Fruit fly (Drosophila melanogaster): Measurements from ENCODE around the gene CG2975.

Gene CG2975

DNA sequence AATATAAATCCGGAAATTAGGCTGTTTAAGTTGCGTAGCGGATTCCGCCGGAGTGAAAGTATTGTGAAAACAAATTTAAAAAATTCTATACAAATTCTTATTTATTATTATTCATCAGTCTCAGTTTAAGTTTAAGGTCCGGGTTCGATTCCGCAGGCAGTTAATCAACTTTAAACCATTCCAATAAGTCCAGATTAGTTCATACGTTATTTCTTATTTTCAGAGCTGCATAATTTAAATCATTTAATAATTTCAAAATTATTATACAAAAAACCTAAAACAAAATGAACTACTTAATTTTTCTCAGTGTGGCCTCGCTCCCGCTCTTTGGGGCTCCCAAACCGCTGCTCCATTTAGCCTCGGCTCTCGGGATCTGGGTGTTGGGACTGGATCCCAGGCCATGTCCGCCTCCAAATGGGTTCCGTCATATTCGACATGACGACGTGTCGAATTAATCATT is 9.6 kb upstream of the CG2975 start (continued):
- TF ChIP-seq fu2 (GFP tag; optimal IDR thresholded peaks at IDR 0.05) (peak; percentile 25), CG10321 (GFP tag; IDR thresholded peaks at IDR 0.05) (peak; percentile 31; the same call in 1 of the 2 replicates), CG12299 (tag; optimal IDR thresholded peaks at IDR 0.05) (peak; percentile 61), H2.0 (GFP tag; IDR thresholded peaks at IDR 0.05) (no peak), CG9437 (GFP tag; optimal IDR thresholded peaks at IDR 0.05) (peak; percentile 88), da (GFP tag; optimal IDR thresholded peaks at IDR 0.05) (no peak), CG7963 (GFP tag; IDR thresholded peaks at IDR 0.05; ENCODE audit: partially characterized antibody) (no peak), CG8290 (GFP tag; optimal IDR thresholded peaks at IDR 0.05) (peak; percentile 67), CG8290 (tag; optimal IDR thresholded peaks at IDR 0.05) (peak in 1 of 2 experiments; percentile 40), Tbp (GFP tag; optimal IDR thresholded peaks at IDR 0.05) (no peak), Bgb (GFP tag; IDR thresholded peaks at IDR 0.05; ENCODE audit: partially characterized antibody) (no peak), CG3065 (GFP tag; optimal IDR thresholded peaks at IDR 0.05) (peak; percentile 17), Neu2 (GFP tag; optimal IDR thresholded peaks at IDR 0.05; ENCODE audit: borderline replicate concordance) (no peak), CG11560 (tag; IDR thresholded peaks at IDR 0.05) (no peak), CG9609 (GFP tag; optimal IDR thresholded peaks at IDR 0.05) (no peak), Taf1 (GFP tag; IDR thresholded peaks at IDR 0.05) (peak; percentile 42; the same call in 1 of the 2 replicates), CG14014 (GFP tag; IDR thresholded peaks at IDR 0.05) (peak; percentile 61), CG11504 (tag; optimal IDR thresholded peaks at IDR 0.05) (peak; percentile 93), sob (GFP tag; IDR thresholded peaks at IDR 0.05) (peak; percentile 75; the same call in 1 of the 2 replicates), pfk (GFP tag; optimal IDR thresholded peaks at IDR 0.05) (no peak), CG12659 (GFP tag; optimal IDR thresholded peaks at IDR 0.05) (peak; percentile 94), CG32767 (GFP tag; IDR thresholded peaks at IDR 0.05) (peak; percentile 76; the same call in 1 of the 2 replicates), CG6254 (GFP tag; optimal IDR thresholded peaks at IDR 0.05) (peak; percentile 86), danr (GFP tag; IDR thresholded peaks at IDR 0.05) (peak; percentile 78), trh (GFP tag; optimal IDR thresholded peaks at IDR 0.05) (peak; percentile 73), sd (tag; optimal IDR thresholded peaks at IDR 0.05) (peak; percentile 44), en (GFP tag; optimal IDR thresholded peaks at IDR 0.05) (peak; percentile 31), onecut (GFP tag; IDR thresholded peaks at IDR 0.05) (peak; percentile 73), GATAe (GFP tag; conservative IDR thresholded peaks at IDR 0.05) (no peak), Atf6 (GFP tag; IDR thresholded peaks at IDR 0.05) (peak; percentile 79), Dll (GFP tag; IDR thresholded peaks at IDR 0.05; ENCODE audit: partially characterized antibody) (no peak), CoRest (tag; optimal IDR thresholded peaks at IDR 0.05) (peak; percentile 96), row (GFP tag; IDR thresholded peaks at IDR 0.05) (peak; percentile 82), vfl (GFP tag; optimal IDR thresholded peaks at IDR 0.05) (peak; percentile 59), gfzf (GFP tag; optimal IDR thresholded peaks at IDR 0.05) (no peak), CG16815 (GFP tag; optimal IDR thresholded peaks at IDR 0.05) (peak; percentile 85), Dip2 (GFP tag; IDR thresholded peaks at IDR 0.05) (no peak), tio (GFP tag; optimal IDR thresholded peaks at IDR 0.05) (peak; percentile 93), CG17568 (GFP tag; optimal IDR thresholded peaks at IDR 0.05) (peak; percentile 83), ems (GFP tag; optimal IDR thresholded peaks at IDR 0.05) (peak; percentile 77), mam (GFP tag; optimal IDR thresholded peaks at IDR 0.05) (peak; percentile 50), toy (GFP tag; IDR thresholded peaks at IDR 0.05) (no peak), CG32772 (GFP tag; IDR thresholded peaks at IDR 0.05) (peak; percentile 75), phol (tag; optimal IDR thresholded peaks at IDR 0.05) (peak; percentile 94), CG13775 (GFP tag; optimal IDR thresholded peaks at IDR 0.05) (peak; percentile 92), Sry-δ (GFP tag; optimal IDR thresholded peaks at IDR 0.05) (peak; percentile 8), Ravus (GFP tag; IDR thresholded peaks at IDR 0.05) (no peak), tup (GFP tag; optimal IDR thresholded peaks at IDR 0.05) (peak; percentile 62), ERR (GFP tag; optimal IDR thresholded peaks at IDR 0.05) (no peak), inv (GFP tag; IDR thresholded peaks at IDR 0.05; ENCODE audit: partially characterized antibody) (no peak), CG1602 (GFP tag; optimal IDR thresholded peaks at IDR 0.05) (peak; percentile 85), MBD-R2 (GFP tag; IDR thresholded peaks at IDR 0.05) (no peak; the same call in 1 of the 2 replicates)

All from whole organism, embryonic.